Fruit fly (Drosophila melanogaster) whole organism, embryonic: ENCODE results near the gene Cpr65Av.
A peak's percentile ranks its signal among the peaks of the same experiment; 100 is the strongest.

Experiments
- ATbp ChIP-seq: fragments of 200-800 bp; sonication (Bioruptor generic); optimal IDR thresholded peaks from 2 replicates; lab custom pipeline; 2017; ENCODE audit warnings: missing biosample characterization, mild to moderate bottlenecking, missing genetic modification characterization, missing genetic modification reagents
- BEAF-32 ChIP-seq: fragments of 200-800 bp; sonication (Bioruptor generic); optimal IDR thresholded peaks from 3 replicates; lab custom pipeline; 2017; ENCODE audit warnings: missing biosample characterization, missing genetic modification characterization, mild to moderate bottlenecking, moderate library complexity, missing genetic modification reagents
- Blimp-1 ChIP-seq: fragments of 200-800 bp; sonication (Bioruptor generic); optimal IDR thresholded peaks from 3 replicates; lab custom pipeline; 2018; ENCODE audit warnings: missing biosample characterization, missing genetic modification characterization, mild to moderate bottlenecking, moderate library complexity, missing genetic modification reagents
- CG11093 ChIP-seq: fragments of 200-800 bp; sonication (Bioruptor generic); IDR thresholded peaks from 3 replicates; pipeline ENCODE4 v1.3.6; 2022; ENCODE audit warnings: missing biosample characterization, missing genetic modification characterization
- CG12104 ChIP-seq: fragments of 200-800 bp; sonication (Bioruptor generic); optimal IDR thresholded peaks from 3 replicates; lab custom pipeline; 2016; ENCODE audit warnings: missing biosample characterization, missing genetic modification characterization
- CG13424 ChIP-seq: fragments of 200-800 bp; sonication (Bioruptor generic); optimal IDR thresholded peaks from 2 replicates; lab custom pipeline; 2019; ENCODE audit warnings: missing biosample characterization, mild to moderate bottlenecking, missing genetic modification characterization, moderate library complexity
- CG14710 ChIP-seq: fragments of 200-800 bp; sonication (Bioruptor generic); optimal IDR thresholded peaks from 3 replicates; lab custom pipeline; 2019; ENCODE audit warnings: missing biosample characterization, mild to moderate bottlenecking, missing genetic modification characterization, moderate library complexity
- CG17359 ChIP-seq: fragments of 200-800 bp; sonication (Bioruptor generic); optimal IDR thresholded peaks from 3 replicates; lab custom pipeline; 2018; ENCODE audit warnings: missing biosample characterization, mild to moderate bottlenecking, missing genetic modification characterization, moderate library complexity
- CG17361 ChIP-seq: fragments of 200-800 bp; sonication (Bioruptor generic); IDR thresholded peaks from 3 replicates; pipeline ENCODE4 v1.3.6; 2022; ENCODE audit warnings: missing biosample characterization, missing genetic modification characterization
- CG2875 ChIP-seq: fragments of 200-800 bp; sonication (Bioruptor generic); optimal IDR thresholded peaks from 2 replicates; lab custom pipeline; 2017; ENCODE audit warnings: missing biosample characterization, mild to moderate bottlenecking, missing genetic modification characterization, missing genetic modification reagents
- CG33213 ChIP-seq: fragments of 200-800 bp; sonication (Bioruptor generic); optimal IDR thresholded peaks from 3 replicates; lab custom pipeline; 2016; ENCODE audit warnings: missing biosample characterization, missing genetic modification characterization
- CG33557 ChIP-seq: fragments of 200-800 bp; sonication (Bioruptor generic); optimal IDR thresholded peaks from 2 replicates; lab custom pipeline; 2019; ENCODE audit warnings: missing biosample characterization, mild to moderate bottlenecking, missing genetic modification characterization, moderate library complexity
- CG3995 ChIP-seq: fragments of 200-800 bp; sonication (Bioruptor generic); optimal IDR thresholded peaks from 3 replicates; lab custom pipeline; 2016; ENCODE audit warnings: missing biosample characterization, missing genetic modification characterization
- CG4424 ChIP-seq: fragments of 200-800 bp; sonication (Bioruptor generic); optimal IDR thresholded peaks from 3 replicates; lab custom pipeline; 2016; ENCODE audit warnings: missing biosample characterization, missing genetic modification characterization
- CG5953 ChIP-seq: fragments of 200-800 bp; sonication (Bioruptor generic); IDR thresholded peaks from 2 replicates; pipeline ENCODE4 v1.3.6; 2022; ENCODE audit warnings: missing biosample characterization, missing genetic modification characterization
- CG7928 ChIP-seq: fragments of 200-800 bp; sonication (Bioruptor generic); optimal IDR thresholded peaks from 2 replicates; lab custom pipeline; 2017; ENCODE audit warnings: missing biosample characterization, mild to moderate bottlenecking, missing genetic modification characterization
- CG7963 ChIP-seq: fragments of 200-800 bp; sonication (Bioruptor generic); IDR thresholded peaks from 3 replicates; pipeline ENCODE4 v1.3.6; 2022; ENCODE audit warnings: missing biosample characterization, missing genetic modification characterization; ENCODE audit not compliant: partially characterized antibody
- CG8281 ChIP-seq: fragments of 200-800 bp; sonication (Bioruptor generic); optimal IDR thresholded peaks from 2 replicates; lab custom pipeline; 2018; ENCODE audit warnings: missing biosample characterization, mild to moderate bottlenecking, missing genetic modification characterization, moderate library complexity
- CG8924 ChIP-seq: fragments of 200-800 bp; optimal IDR thresholded peaks from 3 replicates; lab custom pipeline; 2019; ENCODE audit warnings: missing biosample characterization, mild to moderate bottlenecking, missing genetic modification characterization, moderate library complexity
- CoRest ChIP-seq: fragments of 200-800 bp; sonication (Bioruptor generic); optimal IDR thresholded peaks from 3 replicates; lab custom pipeline; 2018; ENCODE audit warnings: missing biosample characterization, mild to moderate bottlenecking, missing genetic modification characterization, moderate library complexity
- Deaf1 ChIP-seq: fragments of 200-800 bp; optimal IDR thresholded peaks from 3 replicates; lab custom pipeline; 2019; ENCODE audit warnings: missing biosample characterization, mild to moderate bottlenecking, missing genetic modification characterization, moderate library complexity
- Dip2 ChIP-seq: fragments of 200-800 bp; sonication (Bioruptor generic); IDR thresholded peaks from 2 replicates; pipeline ENCODE4 v1.3.6; 2022; ENCODE audit warnings: missing biosample characterization, missing genetic modification characterization
- Fer1 ChIP-seq: fragments of 200-800 bp; sonication (Bioruptor generic); optimal IDR thresholded peaks from 2 replicates; lab custom pipeline; 2017; ENCODE audit warnings: missing biosample characterization, mild to moderate bottlenecking, missing genetic modification characterization
- Fer2 ChIP-seq: fragments of 200-800 bp; sonication (Bioruptor generic); optimal IDR thresholded peaks from 2 replicates; lab custom pipeline; 2018; ENCODE audit warnings: missing biosample characterization, mild to moderate bottlenecking, missing genetic modification characterization, moderate library complexity
- HLH3B ChIP-seq: fragments of 200-800 bp; sonication (Bioruptor generic); IDR thresholded peaks from 2 replicates; pipeline ENCODE4 v1.3.6; 2022; ENCODE audit warnings: missing biosample characterization, missing genetic modification characterization
- Nf-YC ChIP-seq: fragments of 200-800 bp; optimal IDR thresholded peaks from 3 replicates; lab custom pipeline; 2019; ENCODE audit warnings: missing biosample characterization, mild to moderate bottlenecking, missing genetic modification characterization, moderate library complexity
- Scr ChIP-seq: fragments of 200-800 bp; sonication (Bioruptor generic); IDR thresholded peaks from 2 replicates; pipeline ENCODE4 v1.3.6; 2022; ENCODE audit warnings: missing biosample characterization, missing genetic modification characterization; ENCODE audit not compliant: partially characterized antibody
- Sox100B ChIP-seq: fragments of 200-800 bp; sonication (Bioruptor generic); optimal IDR thresholded peaks from 3 replicates; lab custom pipeline; 2018; ENCODE audit warnings: missing biosample characterization, mild to moderate bottlenecking, missing genetic modification characterization
- aop ChIP-seq: fragments of 200-800 bp; sonication (Bioruptor generic); IDR thresholded peaks from 2 replicates; pipeline ENCODE4 v1.3.6; 2022; ENCODE audit warnings: missing biosample characterization, missing genetic modification characterization
- bsh ChIP-seq, 2 experiments: fragments of 200-800 bp; sonication (Bioruptor generic); optimal IDR thresholded peaks; 2 replicates each; lab custom pipeline; 2017 to 2018; ENCODE audit warnings: mild to moderate bottlenecking in 2 of 2, missing biosample characterization in 2 of 2, missing genetic modification characterization in 2 of 2, moderate library complexity in 1 of 2
- cg ChIP-seq: fragments of 200-800 bp; sonication (Bioruptor generic); optimal IDR thresholded peaks from 3 replicates; lab custom pipeline; 2019; ENCODE audit warnings: missing biosample characterization, mild to moderate bottlenecking, missing genetic modification characterization, moderate library complexity
- chn ChIP-seq: fragments of 200-800 bp; sonication (Bioruptor generic); optimal IDR thresholded peaks from 2 replicates; lab custom pipeline; 2016; ENCODE audit warnings: missing biosample characterization, missing genetic modification characterization
- crp ChIP-seq, 2 experiments: fragments of 200-800 bp; sonication (Bioruptor generic); optimal IDR thresholded peaks; 2 replicates in 1 of 2; 3 replicates in 1 of 2; lab custom pipeline; 2017; ENCODE audit warnings: missing biosample characterization in 2 of 2, missing genetic modification characterization in 2 of 2, mild to moderate bottlenecking in 1 of 2, moderate library complexity in 1 of 2
- dmrt99B ChIP-seq: fragments of 200-800 bp; sonication (Bioruptor generic); optimal IDR thresholded peaks from 2 replicates; lab custom pipeline; 2018; ENCODE audit warnings: missing biosample characterization, mild to moderate bottlenecking, missing genetic modification characterization, moderate library complexity
- en ChIP-seq: fragments of 200-800 bp; sonication (Bioruptor generic); optimal IDR thresholded peaks from 2 replicates; lab custom pipeline; 2016; ENCODE audit warnings: missing biosample characterization, missing genetic modification characterization
- eve ChIP-seq, 2 experiments: fragments of >200 bp; optimal IDR thresholded peaks; 2 replicates each; lab custom pipeline; 2017; ENCODE audit warnings: missing biosample characterization in 2 of 2, missing genetic modification characterization in 2 of 2
- fd64A ChIP-seq: fragments of 200-800 bp; sonication (Bioruptor generic); optimal IDR thresholded peaks from 3 replicates; lab custom pipeline; 2018; ENCODE audit warnings: missing biosample characterization, mild to moderate bottlenecking, missing genetic modification characterization
- fd96Cb ChIP-seq: fragments of 200-800 bp; sonication (Bioruptor generic); optimal IDR thresholded peaks from 2 replicates; lab custom pipeline; 2018; ENCODE audit warnings: missing biosample characterization, mild to moderate bottlenecking, missing genetic modification characterization, moderate library complexity
- fu2 ChIP-seq: fragments of 200-800 bp; sonication (Bioruptor generic); optimal IDR thresholded peaks from 2 replicates; lab custom pipeline; 2016; ENCODE audit warnings: missing biosample characterization, missing genetic modification characterization
- gem ChIP-seq: fragments of 200-800 bp; sonication (Bioruptor generic); optimal IDR thresholded peaks from 2 replicates; lab custom pipeline; 2019; ENCODE audit warnings: missing biosample characterization, mild to moderate bottlenecking, missing genetic modification characterization, moderate library complexity
- gfzf ChIP-seq: fragments of 200-800 bp; sonication (Bioruptor generic); optimal IDR thresholded peaks from 2 replicates; lab custom pipeline; 2016; ENCODE audit warnings: missing biosample characterization, mild to moderate bottlenecking, missing genetic modification characterization, moderate library complexity
- gt ChIP-seq: fragments of 200-800 bp; sonication (Bioruptor generic); IDR thresholded peaks from 2 replicates; pipeline ENCODE4 v1.3.6; 2022; ENCODE audit warnings: missing biosample characterization, missing genetic modification characterization
- insv ChIP-seq, 2 experiments: fragments of 200-800 bp; sonication (Bioruptor generic); optimal IDR thresholded peaks; 3 replicates each; lab custom pipeline; 2016 to 2018; ENCODE audit warnings: missing biosample characterization in 2 of 2, missing genetic modification characterization in 2 of 2
- rib ChIP-seq: fragments of 200-800 bp; sonication (Bioruptor generic); IDR thresholded peaks from 2 replicates; pipeline ENCODE4 v1.3.6; 2022; ENCODE audit warnings: missing biosample characterization, missing genetic modification characterization
- row ChIP-seq: fragments of 200-800 bp; sonication (Bioruptor generic); IDR thresholded peaks from 3 replicates; pipeline ENCODE4 v1.3.6; 2022; ENCODE audit warnings: missing biosample characterization, missing genetic modification characterization
- sim ChIP-seq: fragments of 200-800 bp; sonication (Bioruptor generic); IDR thresholded peaks from 2 replicates; pipeline ENCODE4 v1.3.6; 2022; ENCODE audit warnings: missing biosample characterization, missing genetic modification characterization
- slp2 ChIP-seq: fragments of 200-800 bp; sonication (Bioruptor generic); optimal IDR thresholded peaks from 2 replicates; lab custom pipeline; 2016; ENCODE audit warnings: missing biosample characterization, missing genetic modification characterization
- trem ChIP-seq: fragments of 200-800 bp; optimal IDR thresholded peaks from 3 replicates; lab custom pipeline; 2019; ENCODE audit warnings: missing biosample characterization, mild to moderate bottlenecking, missing genetic modification characterization, moderate library complexity
- unpg ChIP-seq: fragments of 200-800 bp; sonication (Bioruptor generic); optimal IDR thresholded peaks from 3 replicates; lab custom pipeline; 2018; ENCODE audit warnings: missing biosample characterization, mild to moderate bottlenecking, missing genetic modification characterization, moderate library complexity
- vnd ChIP-seq: fragments of 200-800 bp; sonication (Bioruptor generic); IDR thresholded peaks from 3 replicates; pipeline ENCODE4 v1.3.6; 2022; ENCODE audit warnings: missing biosample characterization, missing genetic modification characterization; ENCODE audit not compliant: partially characterized antibody

The Cpr65Av gene

DNA sequence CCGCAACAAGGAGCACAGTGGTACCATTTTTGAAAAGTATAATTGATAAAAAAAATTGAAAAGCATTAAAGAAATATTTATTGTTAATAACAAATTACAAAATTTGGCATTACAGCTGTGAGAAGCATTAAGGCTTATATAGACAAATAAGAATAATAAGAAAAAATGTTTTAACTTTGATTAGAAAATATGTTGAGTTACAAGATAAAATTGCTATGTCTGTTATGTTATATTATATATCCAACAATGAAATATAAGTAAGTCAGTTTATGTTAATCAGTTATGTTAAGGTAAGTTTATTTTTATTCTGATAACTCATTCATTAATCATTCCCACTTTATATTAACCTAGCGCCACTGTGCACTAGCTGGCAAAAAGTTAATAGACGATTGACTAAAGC is 20.1 kb upstream of the Cpr65Av start (continued):
- TF ChIP-seq CG33213 (GFP tag; lab: Kevin White, UChicago) (no peak), eve (GFP tag; optimal IDR thresholded peaks at IDR 0.05; lab: Kevin White, UChicago) (no peak), Fer1 (GFP tag; lab: Kevin White, UChicago) (no peak), CG4424 (peak; percentile 7), insv (GFP tag; optimal IDR thresholded peaks at IDR 0.05; lab: Kevin White, UChicago) (no peak), ATbp (GFP tag; lab: Kevin White, UChicago) (no peak), HLH3B (GFP tag; lab: Robert Waterston, UW) (no peak), Dip2 (GFP tag; lab: Robert Waterston, UW) (no peak), crp (GFP tag; optimal IDR thresholded peaks at IDR 0.05; lab: Kevin White, UChicago) (no peak), CG3995 (GFP tag; lab: Kevin White, UChicago) (no peak), unpg (GFP tag; lab: Kevin White, UChicago) (no peak), trem (tag; lab: Kevin White, UChicago) (peak; percentile 16), gem (tag; lab: Kevin White, UChicago) (peak; percentile 60), CG7928 (no peak), Scr (no peak), CG17361 (peak; percentile 72; the same call in 2 of the 3 replicates), en (GFP tag; lab: Kevin White, UChicago) (no peak), chn (GFP tag; lab: Kevin White, UChicago) (no peak), fd96Cb (tag; lab: Kevin White, UChicago) (peak; percentile 1), Deaf1 (peak; percentile 1), CoRest (peak; percentile 26), CG14710 (tag; lab: Kevin White, UChicago) (peak; percentile 58), aop (GFP tag; lab: Robert Waterston, UW) (no peak), vnd (no peak), CG17359 (tag; lab: Kevin White, UChicago) (peak; percentile 2), sim (GFP tag; lab: Robert Waterston, UW) (no peak), bsh (GFP tag; optimal IDR thresholded peaks at IDR 0.05; lab: Kevin White, UChicago) (peak in 1 of 2 experiments; percentile 17), cg (no peak), CG5953 (GFP tag; lab: Robert Waterston, UW) (no peak), fu2 (GFP tag; lab: Kevin White, UChicago) (no peak), CG13424 (peak; percentile 12), CG33557 (GFP tag; lab: Kevin White, UChicago) (no peak), fd64A (GFP tag; lab: Kevin White, UChicago) (no peak), Fer2 (tag; lab: Kevin White, UChicago) (no peak), CG12104 (GFP tag; lab: Kevin White, UChicago) (no peak), slp2 (GFP tag; lab: Kevin White, UChicago) (no peak), gt (GFP tag; lab: Robert Waterston, UW) (no peak), CG2875 (GFP tag; lab: Kevin White, UChicago) (no peak), CG11093 (GFP tag; lab: Robert Waterston, UW) (no peak), CG8281 (tag; lab: Kevin White, UChicago) (no peak), Blimp-1 (GFP tag; lab: Kevin White, UChicago) (peak; percentile 40), BEAF-32 (GFP tag; lab: Kevin White, UChicago) (no peak), rib (GFP tag; lab: Robert Waterston, UW) (no peak), CG7963 (GFP tag; lab: Robert Waterston, UW) (no peak), dmrt99B (peak; percentile 36), row (0 out of 3 replicates have a peak, but pooled peaks have one; percentile 20), gfzf (GFP tag; lab: Kevin White, UChicago) (no peak), Sox100B (GFP tag; lab: Kevin White, UChicago) (peak; percentile 42), CG8924 (tag; lab: Kevin White, UChicago) (peak; percentile 35), Nf-YC (tag; lab: Kevin White, UChicago) (no peak)
